Fruit fly (Drosophila melanogaster): ENCODE data around the gene jet.

DNA sequence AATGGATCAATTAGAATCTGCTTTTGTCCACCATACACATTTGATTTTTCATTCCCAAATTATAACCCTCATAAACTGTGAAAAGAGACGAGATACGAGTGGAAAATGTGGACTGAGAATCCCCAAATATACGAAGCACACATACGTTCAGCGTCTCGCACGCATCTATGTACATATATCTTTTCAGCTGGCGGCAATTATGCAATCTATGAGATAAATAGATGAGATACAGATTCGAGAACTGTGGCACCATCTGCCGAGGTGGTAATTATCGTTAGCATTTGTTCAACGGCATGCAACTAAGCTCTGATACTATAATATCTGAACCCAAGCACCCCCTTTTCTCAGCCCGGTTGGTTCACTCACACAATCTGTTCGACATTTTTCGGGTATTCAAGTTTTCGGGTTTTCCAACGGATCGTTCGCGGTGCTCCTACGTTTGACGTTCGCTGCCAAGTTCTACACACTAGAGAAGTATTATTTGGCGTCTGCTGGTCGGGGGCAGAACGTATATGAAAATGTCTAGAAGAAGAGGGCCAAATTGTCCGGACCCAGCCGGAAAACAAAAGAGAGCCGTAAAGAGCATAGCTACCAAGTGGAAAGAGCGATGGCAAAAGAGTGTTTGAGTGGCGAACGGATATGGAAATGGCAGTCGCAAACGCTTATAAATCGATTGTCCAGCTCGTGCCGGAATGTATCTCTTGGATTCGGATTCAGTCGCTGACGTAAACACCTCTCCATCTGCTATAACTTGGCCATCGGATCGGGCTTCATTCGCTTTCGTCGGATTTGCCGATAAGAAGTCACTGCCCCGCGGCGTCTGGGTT is 45.6 kb upstream of the jet start:
- no peak for TF ChIP-seq psq (optimal IDR thresholded peaks at IDR 0.05)
- TF ChIP-seq EcR (GFP tag; optimal IDR thresholded peaks at IDR 0.05) = no peak

Data from whole organism.